Fruit fly (Drosophila melanogaster) whole organism, wandering third instar larva: Measurements from ENCODE around the gene fry.
A peak's percentile ranks its signal among the peaks of the same experiment; 100 is the strongest.

Experiments
- Abd-B ChIP-seq: fragments of >200 bp; optimal IDR thresholded peaks from 2 replicates; lab custom pipeline; 2017; ENCODE audit warnings: missing biosample characterization, missing genetic modification characterization
- CG32264 ChIP-seq: fragments of 200-800 bp; sonication (Bioruptor generic); optimal IDR thresholded peaks from 2 replicates; lab custom pipeline; 2016; ENCODE audit warnings: missing biosample characterization, missing genetic modification characterization
- CG9705 ChIP-seq: fragments of 200-800 bp; sonication (Bioruptor generic); optimal IDR thresholded peaks from 2 replicates; lab custom pipeline; 2018; ENCODE audit warnings: missing biosample characterization, mild to moderate bottlenecking, missing genetic modification characterization
- CrebA ChIP-seq: fragments of 200-800 bp; sonication (Bioruptor generic); optimal IDR thresholded peaks from 2 replicates; lab custom pipeline; 2016; ENCODE audit warnings: missing biosample characterization, mild to moderate bottlenecking, missing genetic modification characterization, borderline replicate concordance
- Dfd ChIP-seq: fragments of >200 bp; optimal IDR thresholded peaks from 2 replicates; lab custom pipeline; 2017; ENCODE audit warnings: missing biosample characterization, missing genetic modification characterization
- Dif ChIP-seq: fragments of 200-275, 200-300 bp; sonication (Bioruptor generic); optimal IDR thresholded peaks from 2 replicates; lab custom pipeline; 2018; ENCODE audit warnings: missing biosample characterization, missing genetic modification characterization; ENCODE audit not compliant: partially characterized antibody
- GATAd ChIP-seq: sonication (Bioruptor generic); optimal IDR thresholded peaks from 2 replicates; lab custom pipeline; 2016; ENCODE audit warnings: missing biosample characterization, missing genetic modification characterization
- Hnf4 ChIP-seq: fragments of 200-800 bp; sonication (Bioruptor generic); optimal IDR thresholded peaks from 2 replicates; lab custom pipeline; 2016; ENCODE audit warnings: missing biosample characterization, mild to moderate bottlenecking, missing genetic modification characterization
- Hr78 ChIP-seq: fragments of >200 bp; optimal IDR thresholded peaks from 2 replicates; lab custom pipeline; 2017; ENCODE audit warnings: missing biosample characterization, missing genetic modification characterization
- Hr83 ChIP-seq: fragments of 200-300 bp; sonication (Bioruptor generic); optimal IDR thresholded peaks from 2 replicates; lab custom pipeline; 2016; ENCODE audit warnings: missing biosample characterization, mild to moderate bottlenecking, missing genetic modification characterization, moderate library complexity; ENCODE audit not compliant: poor library complexity, severe bottlenecking
- Jra ChIP-seq: sonication (Bioruptor generic); optimal IDR thresholded peaks from 2 replicates; lab custom pipeline; 2016; ENCODE audit warnings: missing biosample characterization, missing genetic modification characterization
- Mio ChIP-seq: sonication (Bioruptor generic); optimal IDR thresholded peaks from 2 replicates; lab custom pipeline; 2016; ENCODE audit warnings: missing biosample characterization, missing genetic modification characterization
- Myc ChIP-seq: fragments of >200 bp; optimal IDR thresholded peaks from 2 replicates; lab custom pipeline; 2017
- OdsH ChIP-seq: fragments of 200-800 bp; sonication (Bioruptor generic); optimal IDR thresholded peaks from 2 replicates; lab custom pipeline; 2016; ENCODE audit warnings: missing biosample characterization, mild to moderate bottlenecking, missing genetic modification characterization
- Rel ChIP-seq, 2 experiments: fragments of 200-800 bp; sonication (Bioruptor generic) in 1 of 2; optimal IDR thresholded peaks; 2 replicates in 1 of 2; 3 replicates in 1 of 2; lab custom pipeline; 2016 to 2019; ENCODE audit warnings: mild to moderate bottlenecking in 2 of 2, missing biosample characterization in 2 of 2, missing genetic modification characterization in 2 of 2, moderate library complexity in 1 of 2
- Vsx2 ChIP-seq: fragments of 200-300, 225-300 bp; sonication (Bioruptor generic); optimal IDR thresholded peaks from 2 replicates; lab custom pipeline; 2018; ENCODE audit warnings: missing biosample characterization, missing genetic modification characterization; ENCODE audit not compliant: partially characterized antibody
- br ChIP-seq: fragments of 200-800 bp; sonication (Bioruptor generic); optimal IDR thresholded peaks from 2 replicates; lab custom pipeline; 2016; ENCODE audit warnings: missing biosample characterization, missing genetic modification characterization
- brk ChIP-seq: fragments of 200-800 bp; sonication (Bioruptor generic); optimal IDR thresholded peaks from 2 replicates; lab custom pipeline; 2016; ENCODE audit warnings: missing biosample characterization, mild to moderate bottlenecking, missing genetic modification characterization
- dl ChIP-seq, 2 experiments: fragments of 175-275, 200-275 bp in 1 of 2; fragments of 200-275 bp in 1 of 2; sonication (Bioruptor generic); optimal IDR thresholded peaks; lab custom pipeline; 2018; ENCODE audit warnings: mild to moderate bottlenecking in 2 of 2, missing biosample characterization in 2 of 2, missing genetic modification characterization in 2 of 2, moderate library complexity in 2 of 2; ENCODE audit not compliant: partially characterized antibody in 2 of 2, insufficient read depth in 1 of 2
- dmrt93B ChIP-seq: fragments of 200-800 bp; sonication (Bioruptor generic); optimal IDR thresholded peaks from 2 replicates; lab custom pipeline; 2018; ENCODE audit warnings: missing biosample characterization, mild to moderate bottlenecking, missing genetic modification characterization
- ey ChIP-seq: fragments of 200-800 bp; sonication (Bioruptor generic); optimal IDR thresholded peaks from 2 replicates; lab custom pipeline; 2016; ENCODE audit warnings: missing biosample characterization, missing genetic modification characterization
- foxo ChIP-seq, 2 experiments: fragments of 200-800 bp; sonication (Bioruptor generic); optimal IDR thresholded peaks; 2 replicates in 1 of 2; 3 replicates in 1 of 2; lab custom pipeline; 2016 to 2017; ENCODE audit warnings: missing biosample characterization in 2 of 2, missing genetic modification characterization in 2 of 2
- fru ChIP-seq: fragments of 200-800 bp; sonication (Bioruptor generic); optimal IDR thresholded peaks from 3 replicates; lab custom pipeline; 2016; ENCODE audit warnings: missing biosample characterization, mild to moderate bottlenecking, missing genetic modification characterization
- h ChIP-seq: fragments of 200-800 bp; sonication (Bioruptor generic); optimal IDR thresholded peaks from 3 replicates; lab custom pipeline; 2016; ENCODE audit warnings: missing biosample characterization, mild to moderate bottlenecking, missing genetic modification characterization
- lola ChIP-seq: fragments of >200 bp; optimal IDR thresholded peaks from 2 replicates; lab custom pipeline; 2017; ENCODE audit warnings: missing biosample characterization, missing genetic modification characterization
- pan ChIP-seq: fragments of >200 bp; optimal IDR thresholded peaks from 2 replicates; lab custom pipeline; 2017
- psq ChIP-seq: fragments of 200-800 bp; sonication (Bioruptor generic); optimal IDR thresholded peaks from 3 replicates; lab custom pipeline; 2017; ENCODE audit warnings: missing biosample characterization, mild to moderate bottlenecking, missing genetic modification characterization, moderate library complexity
- rgr ChIP-seq: fragments of 200-800 bp; sonication (Bioruptor generic); optimal IDR thresholded peaks from 3 replicates; lab custom pipeline; 2016; ENCODE audit warnings: missing biosample characterization, mild to moderate bottlenecking, missing genetic modification characterization
- sage ChIP-seq: fragments of 200-800 bp; sonication (Bioruptor generic); optimal IDR thresholded peaks from 2 replicates; lab custom pipeline; 2016; ENCODE audit warnings: missing biosample characterization, mild to moderate bottlenecking, missing genetic modification characterization
- sv ChIP-seq: fragments of 200-800 bp; sonication (Bioruptor generic); optimal IDR thresholded peaks from 3 replicates; lab custom pipeline; 2016; ENCODE audit warnings: missing biosample characterization, missing genetic modification characterization
- tai ChIP-seq: sonication (Bioruptor generic); optimal IDR thresholded peaks from 2 replicates; lab custom pipeline; 2016; ENCODE audit warnings: missing biosample characterization, missing genetic modification characterization
- usp ChIP-seq: fragments of >200 bp; optimal IDR thresholded peaks from 2 replicates; lab custom pipeline; 2017; ENCODE audit warnings: missing biosample characterization, missing genetic modification characterization

The fry gene

dm6 chr3L:9712066-9712789 is 33.3 kb upstream of the fry start:
- TF ChIP-seq Hr83 (GFP tag; lab: Kevin White, UChicago) (no peak), ey (GFP tag; lab: Kevin White, UChicago) (peak; percentile 16), sv (GFP tag; lab: Kevin White, UChicago) (no peak), foxo (GFP tag; optimal IDR thresholded peaks at IDR 0.05; lab: Kevin White, UChicago) (peak in 1 of 2 experiments; percentile 40), Mio (GFP tag; lab: Kevin White, UChicago) (no peak), br (GFP tag; lab: Kevin White, UChicago) (no peak), pan (lab: Kevin White, UChicago) (no peak), tai (GFP tag; lab: Kevin White, UChicago) (no peak), CG32264 (GFP tag; lab: Kevin White, UChicago) (no peak), fru (GFP tag; lab: Kevin White, UChicago) (no peak), Hnf4 (GFP tag; lab: Kevin White, UChicago) (no peak), usp (GFP tag; lab: Kevin White, UChicago) (no peak), Abd-B (GFP tag; lab: Kevin White, UChicago) (no peak), rgr (GFP tag; lab: Kevin White, UChicago) (no peak), Vsx2 (GFP tag; lab: Kevin White, UChicago) (no peak), dl (GFP tag; optimal IDR thresholded peaks at IDR 0.05; lab: Kevin White, UChicago; ENCODE audit: insufficient read depth in 1 of 2, partially characterized antibody in 2 of 2) (no peak), Rel (GFP tag; optimal IDR thresholded peaks at IDR 0.05; lab: Kevin White, UChicago) (no peak), Rel (tag; optimal IDR thresholded peaks at IDR 0.05; lab: Kevin White, UChicago) (no peak), dmrt93B (no peak), sage (GFP tag; lab: Kevin White, UChicago) (no peak), CrebA (no peak), psq (GFP tag; lab: Kevin White, UChicago) (peak; percentile 24), OdsH (peak; percentile 19), brk (no peak), h (peak; percentile 39)
- TF ChIP-seq, all 38 proteins: peak for 5

DNA sequence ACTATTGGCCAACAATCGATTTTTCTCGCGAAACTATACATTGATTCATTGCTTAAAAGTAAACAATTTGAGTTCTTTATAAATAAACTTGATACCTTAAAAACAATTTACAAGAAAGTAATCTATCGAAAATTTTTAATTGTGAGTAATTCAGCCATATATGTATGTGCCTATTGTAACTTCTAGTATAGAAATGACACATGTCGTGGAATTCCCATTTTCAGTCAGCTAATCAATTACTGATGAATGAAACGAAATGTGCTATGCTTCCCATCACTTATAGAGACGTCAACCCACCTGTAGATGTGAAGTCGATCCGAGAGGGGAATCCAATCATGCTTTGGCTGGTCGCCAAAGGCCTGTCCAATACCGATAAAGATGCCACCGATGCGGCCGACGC is 32.3 kb upstream of the fry start:
- no peak for TF ChIP-seq lola (GFP tag; lab: Kevin White, UChicago)
- TF ChIP-seq CG9705 (GFP tag; lab: Kevin White, UChicago) = no peak
- TF ChIP-seq tai (GFP tag; lab: Kevin White, UChicago) = no peak
- TF ChIP-seq Rel (GFP tag; optimal IDR thresholded peaks at IDR 0.05; lab: Kevin White, UChicago) = no peak
- TF ChIP-seq Rel (tag; optimal IDR thresholded peaks at IDR 0.05; lab: Kevin White, UChicago) = peak; percentile 95
- no peak for TF ChIP-seq Hr78
- no peak for TF ChIP-seq br (GFP tag; lab: Kevin White, UChicago)
- TF ChIP-seq GATAd (GFP tag; lab: Kevin White, UChicago) = no peak
- TF ChIP-seq, all 38 proteins: peak for 1

DNA sequence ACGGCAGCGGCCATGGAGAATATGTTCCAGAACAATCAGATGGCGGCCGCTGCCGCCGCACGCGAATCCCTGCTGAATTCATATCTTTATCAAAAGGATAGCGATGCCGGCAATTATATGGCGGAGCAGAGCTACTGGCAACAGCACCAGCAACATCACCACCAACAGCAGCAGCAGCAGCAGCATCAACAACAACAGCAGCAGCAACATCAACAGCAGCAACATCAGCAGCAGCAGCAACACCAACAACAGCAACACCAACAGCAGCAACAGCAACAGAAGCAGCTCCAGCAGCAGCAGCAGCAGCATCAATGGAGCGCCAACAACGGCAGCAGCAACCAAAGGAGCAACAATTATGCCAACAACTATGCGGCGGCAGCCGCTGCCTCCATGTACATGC is 29.9 kb upstream of the fry start:
- TF ChIP-seq Dfd (GFP tag; lab: Kevin White, UChicago) (peak; percentile 96), Dif (no peak)

DNA sequence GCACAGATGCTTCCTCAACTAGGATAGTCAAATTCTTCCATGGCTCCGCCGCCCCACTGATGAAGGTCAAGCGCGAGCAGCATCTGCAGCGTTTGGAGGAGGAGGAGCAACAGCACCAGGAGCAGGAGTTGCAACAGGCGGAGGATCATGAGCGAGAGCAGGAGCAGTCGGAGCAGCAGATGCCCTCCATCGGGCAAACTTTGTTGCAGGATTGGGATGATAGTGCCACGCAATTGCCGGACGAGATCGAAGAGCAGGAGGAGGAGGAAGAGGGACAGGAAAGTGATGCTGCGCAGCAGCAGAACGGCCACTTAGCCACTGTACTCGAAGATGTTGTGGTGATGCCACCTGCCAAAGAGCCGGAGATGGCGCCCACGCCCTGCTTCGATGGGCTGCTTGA is 26.7 kb upstream of the fry start:
- TF ChIP-seq dmrt93B (no peak), Abd-B (GFP tag; lab: Kevin White, UChicago) (no peak), Vsx2 (GFP tag; lab: Kevin White, UChicago) (no peak), psq (GFP tag; lab: Kevin White, UChicago) (no peak), br (GFP tag; lab: Kevin White, UChicago) (no peak), brk (no peak), Myc (no peak), CG9705 (GFP tag; lab: Kevin White, UChicago) (no peak), Rel (GFP tag; optimal IDR thresholded peaks at IDR 0.05; lab: Kevin White, UChicago) (no peak), Rel (tag; optimal IDR thresholded peaks at IDR 0.05; lab: Kevin White, UChicago) (no peak), Jra (no peak), usp (GFP tag; lab: Kevin White, UChicago) (no peak), dl (GFP tag; optimal IDR thresholded peaks at IDR 0.05; lab: Kevin White, UChicago; ENCODE audit: insufficient read depth in 1 of 2, partially characterized antibody in 2 of 2) (no peak), tai (GFP tag; lab: Kevin White, UChicago) (no peak), ey (GFP tag; lab: Kevin White, UChicago) (no peak), Dfd (GFP tag; lab: Kevin White, UChicago) (no peak), CrebA (no peak)
